Fruit fly (Drosophila melanogaster): ENCODE data around the gene Glyat.

Gene Glyat

dm6 chr2L:7964611-7965010, 45.8 kb downstream of the Glyat start:
- peak; percentile 38 for TF ChIP-seq CG5204 (GFP tag; optimal IDR thresholded peaks at IDR 0.05)
- no peak for TF ChIP-seq kay (GFP tag; ENCODE audit: borderline replicate concordance)
- no peak for TF ChIP-seq Clk (GFP tag; optimal IDR thresholded peaks at IDR 0.05)
- TF ChIP-seq CG11617 (GFP tag; optimal IDR thresholded peaks at IDR 0.05) = no peak
- peak; percentile 22 for TF ChIP-seq bab1 (GFP tag; optimal IDR thresholded peaks at IDR 0.05)

dm6 chr2L:7962881-7963280, 47.6 kb downstream of the Glyat start:
- TF ChIP-seq CG11617 (GFP tag; optimal IDR thresholded peaks at IDR 0.05) = no peak
- no peak for TF ChIP-seq ovo (GFP tag; optimal IDR thresholded peaks at IDR 0.05)
- TF ChIP-seq Mnt (GFP tag; optimal IDR thresholded peaks at IDR 0.05) = no peak
- TF ChIP-seq bab1 (GFP tag; optimal IDR thresholded peaks at IDR 0.05) = no peak
- no peak for TF ChIP-seq pad (GFP tag; optimal IDR thresholded peaks at IDR 0.05)
- TF ChIP-seq Crg-1 (GFP tag; optimal IDR thresholded peaks at IDR 0.05) = no peak
- TF ChIP-seq CG5204 (GFP tag; optimal IDR thresholded peaks at IDR 0.05) = no peak
- TF ChIP-seq CG1620 (GFP tag; optimal IDR thresholded peaks at IDR 0.05) = no peak
- TF ChIP-seq cnc (optimal IDR thresholded peaks at IDR 0.05) = no peak
- TF ChIP-seq CG14711 (tag; optimal IDR thresholded peaks at IDR 0.05) = no peak
- TF ChIP-seq CG7045 (GFP tag; optimal IDR thresholded peaks at IDR 0.05) = no peak
- TF ChIP-seq CG12768 (GFP tag; optimal IDR thresholded peaks at IDR 0.05) = no peak
- TF ChIP-seq tj (GFP tag; optimal IDR thresholded peaks at IDR 0.05) = no peak
- TF ChIP-seq CG33017 (tag; optimal IDR thresholded peaks at IDR 0.05) = no peak
- no peak for TF ChIP-seq kay (GFP tag; ENCODE audit: borderline replicate concordance)
- TF ChIP-seq cic (GFP tag; optimal IDR thresholded peaks at IDR 0.05) = no peak

dm6 chr2L:7962237-7962636, 48.2 kb downstream of the Glyat start:
- TF ChIP-seq toe (GFP tag; optimal IDR thresholded peaks at IDR 0.05) (no peak), CG5204 (GFP tag; optimal IDR thresholded peaks at IDR 0.05) (no peak), tj (GFP tag; optimal IDR thresholded peaks at IDR 0.05) (no peak), cnc (optimal IDR thresholded peaks at IDR 0.05) (no peak), CG11617 (GFP tag; optimal IDR thresholded peaks at IDR 0.05) (no peak), CG1620 (GFP tag; optimal IDR thresholded peaks at IDR 0.05) (no peak), CG14711 (tag; optimal IDR thresholded peaks at IDR 0.05) (no peak), ovo (GFP tag; optimal IDR thresholded peaks at IDR 0.05) (no peak), cic (GFP tag; optimal IDR thresholded peaks at IDR 0.05) (no peak), CG33017 (tag; optimal IDR thresholded peaks at IDR 0.05) (no peak), CG7045 (GFP tag; optimal IDR thresholded peaks at IDR 0.05) (no peak), kay (GFP tag; ENCODE audit: borderline replicate concordance) (no peak), Hr96 (GFP tag; optimal IDR thresholded peaks at IDR 0.05) (no peak), Clk (GFP tag; optimal IDR thresholded peaks at IDR 0.05) (no peak), pad (GFP tag; optimal IDR thresholded peaks at IDR 0.05) (no peak), Mnt (GFP tag; optimal IDR thresholded peaks at IDR 0.05) (no peak), Crg-1 (GFP tag; optimal IDR thresholded peaks at IDR 0.05) (no peak)

- TF ChIP-seq CG7045 (GFP tag; optimal IDR thresholded peaks at IDR 0.05) = peak; percentile 85
- TF ChIP-seq tj (GFP tag; optimal IDR thresholded peaks at IDR 0.05) = peak; percentile 72
- TF ChIP-seq CG33017 (tag; optimal IDR thresholded peaks at IDR 0.05) = peak; percentile 84
- TF ChIP-seq CG11617 (GFP tag; optimal IDR thresholded peaks at IDR 0.05) = peak; percentile 83
- peak; percentile 79 for TF ChIP-seq pad (GFP tag; optimal IDR thresholded peaks at IDR 0.05)
- TF ChIP-seq Clk (GFP tag; optimal IDR thresholded peaks at IDR 0.05) = peak; percentile 49
- peak; percentile 89 for TF ChIP-seq CG7101 (tag; optimal IDR thresholded peaks at IDR 0.05)
- TF ChIP-seq kay (GFP tag; ENCODE audit: borderline replicate concordance) = peak; percentile 98
- TF ChIP-seq CG1620 (GFP tag; optimal IDR thresholded peaks at IDR 0.05) = peak; percentile 34
- peak; percentile 90 for TF ChIP-seq Crg-1 (GFP tag; optimal IDR thresholded peaks at IDR 0.05)
- no peak for TF ChIP-seq Hr96 (GFP tag; optimal IDR thresholded peaks at IDR 0.05)
- TF ChIP-seq cic (GFP tag; optimal IDR thresholded peaks at IDR 0.05) = peak; percentile 97
- TF ChIP-seq bab1 (GFP tag; optimal IDR thresholded peaks at IDR 0.05) = no peak
- peak; percentile 94 for TF ChIP-seq CG12768 (GFP tag; optimal IDR thresholded peaks at IDR 0.05)
- no peak for TF ChIP-seq cnc (optimal IDR thresholded peaks at IDR 0.05)
- TF ChIP-seq CG14711 (tag; optimal IDR thresholded peaks at IDR 0.05) = peak; percentile 75
- peak; percentile 75 for TF ChIP-seq Mnt (GFP tag; optimal IDR thresholded peaks at IDR 0.05)
- TF ChIP-seq toe (GFP tag; optimal IDR thresholded peaks at IDR 0.05) = peak; percentile 5
- TF ChIP-seq CG5204 (GFP tag; optimal IDR thresholded peaks at IDR 0.05) = peak; percentile 61
- TF ChIP-seq ovo (GFP tag; optimal IDR thresholded peaks at IDR 0.05) = peak; percentile 94
Measured at dm6 chr2L:7960581-7961530, 49.6 kb downstream of the Glyat start.
